Fruit fly (Drosophila melanogaster) S2 (cell line): ENCODE measurements around the gene psh.

Source experiments
- CG8478 ChIP-seq: fragments of >200 bp; optimal IDR thresholded peaks from 2 replicates; lab custom pipeline; 2018
- CTCF ChIP-seq, 2 experiments: fragments of >200 bp; optimal IDR thresholded peaks; 2 replicates each; lab custom pipeline; 2018

- TF ChIP-seq CTCF (optimal IDR thresholded peaks at IDR 0.05; lab: Kevin White, UChicago) (no peak), CG8478 (lab: Kevin White, UChicago) (no peak)
These were observed 36.6 kb upstream of the psh start for dm6 chrX:18523146-18523812.
